Worm (Caenorhabditis elegans) whole organism, dauer: ENCODE data around the gene T19B10.2.

Experiments
- unc-62 ChIP-seq: sonication (generic microtip); optimal IDR thresholded peaks from 2 replicates; lab custom pipeline; 2017; ENCODE audit warnings: missing biosample characterization, missing genetic modification reagents, missing genetic modification characterization

Gene T19B10.2

DNA sequence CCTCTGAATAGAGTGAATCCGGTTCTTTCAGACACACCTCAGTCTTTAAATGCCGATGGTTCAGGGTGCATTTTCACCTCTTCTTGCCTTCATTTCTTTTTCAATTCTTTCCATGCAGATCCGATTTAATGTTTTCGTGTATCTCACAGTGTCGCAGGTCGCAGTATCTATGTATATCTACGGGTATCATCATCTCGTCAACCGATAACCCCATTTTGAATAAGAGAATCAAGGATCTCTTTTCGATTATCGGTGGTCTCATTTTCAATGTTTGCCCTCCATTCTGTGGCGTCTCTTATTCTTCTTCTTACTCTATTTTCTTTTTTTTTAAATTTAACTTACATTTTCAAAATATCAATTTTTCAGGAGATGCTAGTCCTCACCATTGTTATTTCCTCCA lies at the start of gene T19B10.2:
Gene T19B10.2, plus strand, starts transcription at position 367 of the 400 bp plus-strand sequence.
- TF ChIP-seq unc-62 (GFP tag; lab: Kevin White, UChicago), result no peak

DNA sequence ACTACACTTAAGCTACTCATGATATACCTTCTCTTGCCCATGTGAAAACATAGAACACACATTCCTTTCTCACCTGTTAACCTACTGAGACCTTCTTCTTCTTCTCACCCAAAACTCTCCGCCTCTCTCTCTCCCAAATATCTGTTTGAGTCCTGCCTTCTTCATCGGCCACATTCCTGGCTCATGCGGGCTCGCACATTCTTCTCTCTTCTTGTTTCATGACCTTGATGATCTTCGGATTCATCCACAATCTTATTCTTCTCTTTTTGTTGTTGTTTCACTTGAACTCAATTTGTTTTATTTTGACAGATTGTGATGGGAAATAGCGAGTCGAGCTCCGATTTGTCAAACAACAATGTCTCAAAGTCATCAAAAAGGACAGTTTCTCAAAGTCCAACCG lies 49.2 kb upstream of the T19B10.2 start, which contains the start of gene T19C4.5:
Gene T19C4.5, plus strand, starts transcription at position 308 of the 400 bp plus-strand sequence.
- no peak for TF ChIP-seq unc-62 (GFP tag; lab: Kevin White, UChicago)

DNA sequence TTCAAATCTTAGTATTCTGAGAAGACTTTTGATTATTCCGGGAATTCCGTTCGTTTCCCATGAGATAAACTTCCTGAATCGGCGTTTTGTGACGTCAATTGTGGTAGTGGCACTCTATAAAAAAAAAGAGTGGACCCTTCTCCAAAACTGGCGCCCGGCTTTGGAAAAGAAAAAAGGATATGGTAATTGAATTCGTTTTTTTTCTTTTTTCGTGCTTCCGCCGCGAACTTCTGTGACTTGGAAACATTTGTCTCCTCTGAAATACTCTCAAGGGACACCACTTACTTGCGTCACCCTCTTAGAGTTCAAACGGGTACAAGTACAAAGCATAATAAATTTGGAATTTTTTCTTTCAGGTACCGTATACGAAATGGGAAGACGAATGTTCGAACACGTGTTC lies 48.4 kb upstream of the T19B10.2 start:
- TF ChIP-seq unc-62 (GFP tag; lab: Kevin White, UChicago), result no peak

DNA sequence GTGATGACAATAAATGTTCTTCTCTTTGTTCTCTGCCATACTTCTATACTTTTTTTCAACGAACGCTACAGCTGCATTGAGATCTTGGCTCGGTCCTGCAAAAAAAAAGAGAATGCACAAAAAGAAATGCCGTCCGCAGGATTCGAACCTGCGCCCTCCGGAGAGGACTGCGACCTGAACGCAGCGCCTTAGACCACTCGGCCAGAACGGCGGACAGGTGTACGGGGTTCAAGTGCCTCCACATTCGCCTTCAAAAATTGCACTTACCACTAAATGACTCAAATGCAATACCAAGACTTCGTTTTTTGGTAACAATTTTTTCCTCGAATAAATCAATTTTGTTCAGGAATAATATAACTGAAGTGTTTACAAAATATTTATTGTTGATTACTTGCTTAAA lies 46.4 kb upstream of the T19B10.2 start:
- TF ChIP-seq unc-62 (GFP tag; lab: Kevin White, UChicago), result no peak

DNA sequence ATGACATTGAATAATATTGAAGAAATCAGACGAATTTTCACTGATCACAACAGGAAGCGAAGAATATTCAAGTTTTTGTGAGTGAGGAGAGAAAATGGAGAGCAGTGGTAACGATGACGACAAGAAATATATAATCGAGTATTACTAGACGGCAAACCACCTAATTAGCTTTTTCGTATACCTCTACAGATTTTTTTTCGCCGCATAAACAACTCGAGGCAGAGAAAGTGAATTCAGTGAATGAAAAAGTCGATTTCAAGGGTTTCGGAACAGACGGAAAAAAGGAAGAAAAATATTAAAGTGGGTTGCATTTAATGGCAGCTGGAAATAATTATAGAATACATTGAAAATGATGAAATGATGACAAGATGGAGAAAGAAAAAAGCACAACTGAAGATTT lies 43.5 kb upstream of the T19B10.2 start, which contains the start of gene gpa-1:
Gene gpa-1, minus strand, starts transcription at position 101 of the 400 bp plus-strand sequence.
- no peak for TF ChIP-seq unc-62 (GFP tag; lab: Kevin White, UChicago)

DNA sequence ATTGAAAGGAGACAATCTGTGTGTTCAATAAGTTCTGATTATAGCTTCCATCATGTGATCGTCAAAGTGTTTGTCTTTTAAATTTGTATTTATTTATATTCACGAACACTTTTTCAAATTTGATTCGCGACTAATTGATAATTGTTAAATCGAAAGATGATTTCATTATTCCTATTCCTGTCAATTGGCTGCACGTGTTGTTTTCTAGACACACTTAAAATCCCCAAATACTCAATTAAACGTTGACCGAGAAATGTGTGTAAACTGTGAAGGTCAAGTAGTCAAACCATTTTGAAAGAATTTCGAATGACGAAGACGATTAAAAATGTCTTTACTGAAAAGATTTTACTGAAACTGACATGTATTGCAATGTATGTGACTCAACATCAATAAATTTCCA lies 40.2 kb upstream of the T19B10.2 start:
- TF ChIP-seq unc-62 (GFP tag; lab: Kevin White, UChicago), result no peak

DNA sequence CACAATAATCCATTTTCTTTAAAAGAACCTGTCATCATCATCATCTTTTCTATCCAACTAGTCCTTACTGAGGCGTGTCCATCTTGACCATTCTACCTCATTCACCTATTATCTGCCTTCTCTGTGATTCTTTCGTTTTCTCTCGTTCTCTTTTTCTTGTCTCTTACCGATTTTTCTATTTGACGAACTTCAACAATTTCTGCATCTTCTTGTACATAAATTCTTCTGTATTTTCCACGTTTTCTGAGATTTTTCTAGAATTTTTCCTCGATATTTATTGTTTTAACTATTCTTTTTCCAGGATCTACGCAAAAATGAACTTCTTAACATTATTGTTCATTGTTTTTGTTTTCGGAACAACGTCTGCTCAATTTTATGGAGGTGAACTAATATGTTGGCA lies 38.2 kb upstream of the T19B10.2 start, which contains the start of gene cnc-10:
Gene cnc-10, plus strand, starts transcription at position 301 of the 400 bp plus-strand sequence.
- TF ChIP-seq unc-62 (GFP tag; lab: Kevin White, UChicago), result no peak

DNA sequence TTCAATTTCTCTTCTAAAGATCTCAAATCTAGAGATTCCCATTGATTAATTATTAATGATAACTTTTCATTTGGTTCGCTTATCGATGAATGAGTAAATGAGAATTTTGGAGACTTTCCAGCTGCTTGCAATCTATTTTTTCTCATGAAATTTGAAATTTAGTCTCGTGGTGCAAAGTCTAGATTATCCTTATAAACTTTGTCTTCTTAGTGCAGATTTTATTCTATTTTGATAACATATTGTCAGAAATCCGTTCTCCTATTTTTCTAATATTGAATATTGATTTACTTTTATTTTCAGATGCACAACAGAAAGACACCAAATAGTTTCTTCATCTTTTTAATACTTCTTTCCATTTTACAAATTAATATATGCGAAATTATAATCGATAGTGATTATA lies 30.1 kb upstream of the T19B10.2 start, which contains the start of gene lgc-49:
Gene lgc-49, plus strand, starts transcription at position 301 of the 400 bp plus-strand sequence.
- TF ChIP-seq unc-62 (GFP tag; lab: Kevin White, UChicago), result no peak

DNA sequence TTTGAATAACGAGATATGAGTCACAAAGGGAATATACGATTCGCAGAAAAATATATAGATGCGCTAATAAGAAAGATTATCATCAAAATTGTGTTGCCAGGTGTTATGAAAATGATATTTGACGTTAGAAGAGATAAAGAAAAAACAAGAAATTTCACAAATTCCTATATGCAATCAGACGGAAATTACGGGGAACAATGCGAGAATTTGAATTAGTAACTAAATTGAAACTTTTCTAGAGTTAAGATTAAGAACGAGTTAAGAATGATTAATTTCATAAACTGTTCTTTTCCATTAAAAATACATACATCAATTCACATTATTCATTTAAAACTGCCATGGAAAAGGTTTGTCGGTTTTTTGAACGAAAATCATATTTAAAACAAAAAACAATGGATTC lies 25.0 kb upstream of the T19B10.2 start, which contains the start of gene clc-6:
Gene clc-6, minus strand, starts transcription at position 101 of the 400 bp plus-strand sequence.
- no peak for TF ChIP-seq unc-62 (GFP tag; lab: Kevin White, UChicago)

DNA sequence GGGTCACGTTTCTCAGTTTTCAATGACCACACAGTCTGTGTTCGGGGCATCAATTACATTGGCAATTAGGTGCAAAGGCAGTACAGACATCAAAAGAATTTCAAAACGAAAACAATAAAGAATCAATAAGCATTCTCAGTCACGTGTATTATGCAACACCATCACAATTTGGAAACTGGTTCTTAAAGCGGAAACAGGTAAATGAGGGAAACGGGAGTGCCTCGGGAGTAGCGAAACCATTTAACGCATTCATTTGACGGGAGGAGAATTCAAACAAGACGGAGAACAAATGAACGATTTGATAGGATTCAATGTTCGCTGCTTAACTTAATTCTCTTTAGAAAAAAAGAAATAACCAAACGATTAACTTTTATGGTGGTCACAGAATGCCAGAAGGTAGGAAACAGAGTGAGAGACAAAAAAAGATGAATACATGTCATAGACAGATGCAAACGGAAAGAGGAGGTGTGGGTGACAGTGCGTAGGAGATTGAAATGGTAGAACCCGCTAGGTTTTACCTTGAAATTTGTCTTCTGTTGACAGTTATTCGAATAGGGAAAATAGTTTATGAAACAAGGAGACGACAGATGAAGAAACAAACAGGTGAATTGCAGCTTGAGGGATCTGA lies 24.4 kb upstream of the T19B10.2 start:
- TF ChIP-seq unc-62 (GFP tag; lab: Kevin White, UChicago), result no peak

DNA sequence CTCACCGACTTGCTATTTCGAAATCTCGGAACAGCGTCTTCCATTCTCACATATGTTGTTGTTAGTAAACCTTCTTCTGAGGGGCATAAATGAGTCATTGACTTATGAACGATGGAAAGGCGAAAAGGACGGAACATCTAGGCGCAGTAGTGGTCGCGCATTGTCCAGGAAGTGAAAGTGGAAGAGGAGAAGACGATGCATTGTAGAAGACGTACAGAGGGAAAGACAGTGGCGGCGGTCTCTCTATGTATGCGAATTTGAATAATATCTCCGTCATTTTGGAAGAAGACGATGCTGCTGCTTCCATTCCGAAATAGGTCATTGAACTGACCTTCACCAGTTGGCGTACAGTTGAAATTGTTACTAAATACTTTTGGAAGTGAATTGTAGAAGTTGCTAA lies 23.0 kb upstream of the T19B10.2 start:
- TF ChIP-seq unc-62 (GFP tag; lab: Kevin White, UChicago), result no peak

DNA sequence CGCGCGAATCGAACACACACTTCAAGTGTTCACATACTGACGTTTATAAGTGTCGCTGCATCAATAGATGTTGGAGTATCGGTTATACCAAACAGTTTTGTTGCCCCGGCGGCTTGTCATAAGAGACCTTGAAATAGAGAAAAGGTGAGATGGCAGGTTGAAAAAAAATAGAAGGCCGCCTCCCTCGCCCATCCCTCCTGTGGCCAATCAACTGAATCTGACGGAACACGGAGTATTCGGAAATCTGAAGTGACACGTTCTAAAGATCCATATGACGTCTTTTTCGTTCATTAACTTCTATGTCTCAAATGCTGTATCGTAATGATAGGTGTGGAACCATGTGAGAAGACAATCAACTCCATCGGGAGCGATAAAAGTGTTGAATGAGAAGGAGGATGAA lies 21.6 kb upstream of the T19B10.2 start:
- no peak for TF ChIP-seq unc-62 (GFP tag; lab: Kevin White, UChicago)

DNA sequence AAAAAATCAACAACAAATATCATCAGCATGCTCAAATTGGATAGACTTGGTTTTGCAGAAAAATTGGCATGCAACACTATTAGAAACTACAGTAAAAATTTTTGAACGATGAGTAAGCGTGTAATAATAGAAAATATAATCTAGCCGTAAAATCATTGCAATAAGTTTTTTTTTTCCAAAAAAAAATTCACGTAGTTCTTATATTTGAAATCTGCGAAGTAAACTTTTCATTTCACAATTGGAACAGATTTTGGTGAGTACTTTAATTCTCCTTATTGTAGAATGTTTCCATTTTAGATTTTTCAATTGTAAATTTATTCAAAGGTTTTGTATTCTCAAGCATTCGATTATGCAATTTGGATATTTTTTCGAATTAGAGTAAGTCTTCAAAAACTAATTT lies 20.8 kb upstream of the T19B10.2 start, which contains the start of gene K10D6.3:
Gene K10D6.3, plus strand, starts transcription at position 301 of the 400 bp plus-strand sequence.
- no peak for TF ChIP-seq unc-62 (GFP tag; lab: Kevin White, UChicago)

DNA sequence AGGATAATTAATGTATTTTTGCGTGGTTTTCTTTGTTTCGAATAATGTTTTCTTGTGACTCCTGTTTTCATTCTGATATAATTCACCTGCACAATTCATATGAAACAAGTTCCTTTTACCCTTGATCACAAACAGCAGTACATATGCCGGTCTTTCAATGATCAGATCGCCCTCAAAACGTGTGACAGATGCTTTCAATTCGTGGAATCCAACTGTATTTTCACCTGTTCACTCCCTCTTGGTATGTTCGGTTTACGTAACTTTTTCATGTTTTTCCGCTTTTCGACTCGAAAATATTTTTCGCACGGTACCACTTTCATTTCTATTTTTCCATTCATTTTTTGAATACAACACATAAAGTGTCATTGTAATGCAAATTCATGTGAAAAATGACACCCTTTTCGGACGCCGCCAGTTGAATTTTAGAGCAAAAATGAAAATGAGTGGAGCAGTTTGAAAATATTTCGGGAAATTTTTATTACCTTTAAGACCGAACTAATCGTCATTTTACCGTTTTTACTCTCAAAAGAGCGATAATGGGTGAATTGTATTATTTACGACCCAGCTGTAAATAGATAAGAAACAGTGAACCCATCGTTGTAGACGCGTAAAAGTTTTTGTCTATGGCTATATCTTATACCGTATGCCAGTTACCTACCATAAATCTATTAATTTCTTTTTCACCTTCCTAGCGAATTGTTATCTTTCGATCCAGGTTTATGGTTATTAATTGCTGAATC lies 19.1 kb upstream of the T19B10.2 start, which contains the start of gene K10D6.4:
Gene K10D6.4, plus strand, starts transcription at position 100 of the 740 bp plus-strand sequence.
- TF ChIP-seq unc-62 (GFP tag; lab: Kevin White, UChicago), result no peak

DNA sequence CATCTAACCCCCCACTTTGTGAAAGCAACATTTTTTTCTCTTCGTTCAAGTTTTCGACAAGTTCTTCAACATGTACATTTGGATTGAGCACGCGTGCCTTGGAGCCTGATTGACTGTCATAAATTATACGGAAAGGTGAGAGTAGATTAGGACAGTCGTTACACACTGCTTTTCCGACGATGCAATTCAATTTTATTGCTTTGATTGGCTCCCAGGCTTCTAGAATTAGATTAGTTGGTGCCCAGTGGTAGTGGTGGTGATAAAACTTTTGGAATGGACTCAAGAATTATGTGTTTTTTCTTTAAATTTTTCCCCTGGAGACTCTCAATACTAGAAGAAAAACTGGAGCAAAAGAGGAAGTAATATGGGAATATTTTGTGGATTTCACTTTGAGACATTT lies 16.6 kb upstream of the T19B10.2 start:
- no peak for TF ChIP-seq unc-62 (GFP tag; lab: Kevin White, UChicago)

DNA sequence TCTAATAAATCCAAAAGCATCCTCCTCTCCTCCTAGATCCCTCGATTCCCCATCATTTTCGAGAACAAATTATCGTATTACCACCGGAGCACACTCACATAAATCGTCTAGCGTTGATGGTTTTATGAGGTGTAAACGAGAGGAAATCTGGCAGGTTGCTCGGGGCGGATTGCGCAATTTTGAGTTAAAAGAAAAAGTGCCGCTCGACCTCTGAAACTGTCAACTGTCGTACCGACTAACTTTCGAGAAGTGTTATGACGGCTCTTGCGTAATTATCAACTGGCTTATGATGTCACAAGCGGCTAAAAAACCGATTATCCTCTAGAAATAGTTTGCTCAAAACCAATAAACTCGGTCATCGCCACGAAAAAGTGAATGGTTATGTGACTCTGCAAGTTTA lies 14.6 kb upstream of the T19B10.2 start:
- TF ChIP-seq unc-62 (GFP tag; lab: Kevin White, UChicago), result no peak
